Worm (Caenorhabditis elegans) whole organism, L4 larva: ENCODE data around the gene ZK666.12.

Experiments used
- F44E2.7 ChIP-seq: fragments of 200-800 bp; sonication (Bioruptor generic); IDR thresholded peaks from 2 replicates; pipeline ENCODE4 v2.1.2; 2022; ENCODE audit warnings: missing genetic modification characterization, missing compliant biosample characterization
- F49E8.2 ChIP-seq: sonication (generic microtip); optimal IDR thresholded peaks from 2 replicates; lab custom pipeline; 2016; ENCODE audit warnings: missing compliant biosample characterization, mild to moderate bottlenecking, missing genetic modification characterization, borderline replicate concordance
- R02D3.7 ChIP-seq: fragments of 150-350 bp; sonication (generic microtip); optimal IDR thresholded peaks from 3 replicates; lab custom pipeline; 2014; ENCODE audit warnings: missing biosample characterization, missing genetic modification characterization
- T20F7.1 ChIP-seq: fragments of 200-800 bp; sonication (Bioruptor generic); optimal IDR thresholded peaks from 2 replicates; lab custom pipeline; 2018; ENCODE audit warnings: mild to moderate bottlenecking, missing genetic modification characterization, missing compliant biosample characterization
- T26A8.4 ChIP-seq: fragments of 200-800 bp; sonication (Bioruptor generic); IDR thresholded peaks from 2 replicates; pipeline ENCODE4 v1.3.6; 2022; ENCODE audit warnings: missing genetic modification characterization, missing compliant biosample characterization
- ZK337.2 ChIP-seq: fragments of 200-800 bp; sonication (Bioruptor generic); IDR thresholded peaks from 2 replicates; pipeline ENCODE4 v1.3.6; 2022; ENCODE audit warnings: missing genetic modification reagents, missing genetic modification characterization, missing compliant biosample characterization
- ZK546.5 ChIP-seq, 2 experiments: sonication (generic microtip); optimal IDR thresholded peaks; 2 replicates each; lab custom pipeline; 2017; ENCODE audit warnings: missing biosample characterization in 2 of 2, missing genetic modification characterization in 2 of 2
- aha-1 ChIP-seq: fragments of 150-350 bp; peaks from one replicate; lab custom pipeline; 2014; ENCODE audit warnings: missing biosample characterization, missing genetic modification characterization
- arid-1 ChIP-seq: fragments of 200-800 bp; sonication (Bioruptor generic); conservative IDR thresholded peaks from 2 replicates; pipeline ENCODE4 v1.3.6; 2022; ENCODE audit warnings: missing genetic modification reagents, missing genetic modification characterization, missing compliant biosample characterization
- ceh-20 ChIP-seq: fragments of 200-800 bp; sonication (Bioruptor generic); IDR thresholded peaks from 2 replicates; pipeline ENCODE4 v1.3.6; 2022; ENCODE audit warnings: missing genetic modification reagents, missing genetic modification characterization, missing compliant biosample characterization
- ceh-28 ChIP-seq: fragments of 150-350 bp; optimal IDR thresholded peaks from 2 replicates; lab custom pipeline; 2014; ENCODE audit warnings: missing biosample characterization, missing genetic modification reagents, missing genetic modification characterization
- ceh-62 ChIP-seq: sonication (generic microtip); optimal IDR thresholded peaks from 2 replicates; lab custom pipeline; 2017; ENCODE audit warnings: missing biosample characterization, missing genetic modification characterization
- ces-1 ChIP-seq: fragments of 150-350 bp; sonication (generic microtip); optimal IDR thresholded peaks from 4 replicates; lab custom pipeline; 2014; ENCODE audit warnings: missing biosample characterization, missing genetic modification reagents, missing genetic modification characterization
- ctbp-1 ChIP-seq: fragments of 200-800 bp; sonication (Bioruptor generic); IDR thresholded peaks from 2 replicates; pipeline ENCODE4 v1.3.6; 2022; ENCODE audit warnings: missing genetic modification reagents, missing genetic modification characterization, missing compliant biosample characterization
- daf-12 ChIP-seq: fragments of 150-350 bp; optimal IDR thresholded peaks from 2 replicates; lab custom pipeline; 2014; ENCODE audit warnings: missing biosample characterization, missing genetic modification reagents, missing genetic modification characterization
- daf-19 ChIP-seq: fragments of 200-800 bp; sonication (Bioruptor generic); conservative IDR thresholded peaks from 2 replicates; pipeline ENCODE4 v1.3.6; 2022; ENCODE audit warnings: missing genetic modification characterization, missing compliant biosample characterization
- dmd-8 ChIP-seq: fragments of 200-800 bp; sonication (Bioruptor generic); IDR thresholded peaks from 2 replicates; pipeline ENCODE4 v1.3.6; 2022; ENCODE audit warnings: missing genetic modification characterization, missing compliant biosample characterization
- dpl-1 ChIP-seq: fragments of 150-350 bp; optimal IDR thresholded peaks from 2 replicates; lab custom pipeline; 2014; ENCODE audit warnings: missing biosample characterization, missing genetic modification reagents, missing genetic modification characterization
- duxl-1 ChIP-seq: sonication (generic microtip); optimal IDR thresholded peaks from 2 replicates; lab custom pipeline; 2016; ENCODE audit warnings: mild to moderate bottlenecking, missing genetic modification characterization, moderate library complexity, missing compliant biosample characterization; ENCODE audit not compliant: poor library complexity
- egl-27 ChIP-seq: sonication (generic microtip); optimal IDR thresholded peaks from 3 replicates; lab custom pipeline; 2017; ENCODE audit warnings: missing biosample characterization, missing genetic modification reagents, missing genetic modification characterization
- fkh-10 ChIP-seq: fragments of 150-350 bp; optimal IDR thresholded peaks from 2 replicates; lab custom pipeline; 2014; ENCODE audit warnings: missing biosample characterization, missing genetic modification reagents, missing genetic modification characterization
- fos-1 ChIP-seq: fragments of 150-350 bp; optimal IDR thresholded peaks from 2 replicates; lab custom pipeline; 2014; ENCODE audit warnings: missing biosample characterization, missing genetic modification characterization
- hif-1 ChIP-seq, 2 experiments: sonication (generic microtip); optimal IDR thresholded peaks; 2 replicates each; lab custom pipeline; 2016 to 2017; ENCODE audit warnings: missing compliant biosample characterization in 2 of 2, missing genetic modification characterization in 2 of 2, missing genetic modification reagents in 2 of 2, missing genotype in 2 of 2, mild to moderate bottlenecking in 1 of 2
- hlh-30 ChIP-seq: sonication (generic microtip); optimal IDR thresholded peaks from 2 replicates; lab custom pipeline; 2017; ENCODE audit warnings: antibody characterized with exemption, mild to moderate bottlenecking, missing genetic modification characterization, missing compliant biosample characterization; ENCODE audit not compliant: insufficient read depth
- jun-1 ChIP-seq: fragments of 150-350 bp; optimal IDR thresholded peaks from 2 replicates; lab custom pipeline; 2014; ENCODE audit warnings: missing biosample characterization, missing genetic modification reagents, missing genetic modification characterization
- lim-7 ChIP-seq: fragments of 200-800 bp; sonication (Bioruptor generic); IDR thresholded peaks from 2 replicates; pipeline ENCODE4 v1.3.6; 2022; ENCODE audit warnings: missing genetic modification characterization, missing compliant biosample characterization
- lin-1 ChIP-seq: fragments of 200-800 bp; sonication (Bioruptor generic); IDR thresholded peaks from 2 replicates; pipeline ENCODE4 v1.3.6; 2022; ENCODE audit warnings: missing genetic modification reagents, missing genetic modification characterization, missing compliant biosample characterization
- lin-13 ChIP-seq: fragments of 150-350 bp; optimal IDR thresholded peaks from 2 replicates; lab custom pipeline; 2014; ENCODE audit warnings: missing biosample characterization, missing genetic modification reagents, missing genetic modification characterization
- lin-29 ChIP-seq: fragments of 200-800 bp; sonication (Bioruptor generic); IDR thresholded peaks from 2 replicates; pipeline ENCODE4 v1.3.6; 2022; ENCODE audit warnings: missing genetic modification reagents, missing genetic modification characterization, missing compliant biosample characterization
- lin-38 ChIP-seq: fragments of 200-800 bp; sonication (Bioruptor generic); IDR thresholded peaks from 2 replicates; pipeline ENCODE4 v1.3.6; 2022; ENCODE audit warnings: missing genetic modification reagents, missing genetic modification characterization, missing compliant biosample characterization
- lin-39 ChIP-seq: fragments of 150-350 bp; optimal IDR thresholded peaks from 2 replicates; lab custom pipeline; 2014; ENCODE audit warnings: missing biosample characterization, missing genetic modification reagents, missing genetic modification characterization
- lir-3 ChIP-seq: sonication (generic microtip); optimal IDR thresholded peaks from 2 replicates; lab custom pipeline; 2016; ENCODE audit warnings: mild to moderate bottlenecking, missing genetic modification characterization, missing compliant biosample characterization
- lsy-2 ChIP-seq, 2 experiments: fragments of 150-350 bp in 1 of 2; sonication (generic microtip) in 1 of 2; optimal IDR thresholded peaks; 2 replicates each; lab custom pipeline; 2014 to 2017; ENCODE audit warnings: missing biosample characterization in 2 of 2, missing genetic modification characterization in 2 of 2
- madf-5 ChIP-seq, 2 experiments: fragments of 200-800 bp; sonication (Bioruptor generic); IDR thresholded peaks; 2 replicates each; pipeline ENCODE4 v1.3.6; 2022; ENCODE audit warnings: missing compliant biosample characterization in 2 of 2, missing genetic modification characterization in 2 of 2
- mdt-29 ChIP-seq: fragments of 200-800 bp; sonication (Bioruptor generic); IDR thresholded peaks from 2 replicates; pipeline ENCODE4 v1.3.6; 2022; ENCODE audit warnings: missing genetic modification reagents, missing genetic modification characterization, missing compliant biosample characterization
- mxl-2 ChIP-seq: fragments of 200-800 bp; sonication (Bioruptor generic); conservative IDR thresholded peaks from 2 replicates; pipeline ENCODE4 v1.3.6; 2022; ENCODE audit warnings: missing genetic modification reagents, missing genetic modification characterization, missing compliant biosample characterization
- nhr-25 ChIP-seq: sonication (generic microtip); optimal IDR thresholded peaks from 2 replicates; lab custom pipeline; 2017; ENCODE audit warnings: missing genetic modification characterization, mild to moderate bottlenecking, missing compliant biosample characterization, antibody characterized with exemption, moderate library complexity, borderline replicate concordance; ENCODE audit not compliant: insufficient read depth
- nhr-42 ChIP-seq: fragments of 200-800 bp; sonication (Bioruptor generic); IDR thresholded peaks from 2 replicates; pipeline ENCODE4 v1.3.6; 2022; ENCODE audit warnings: missing genetic modification characterization, missing compliant biosample characterization
- nhr-76 ChIP-seq: fragments of 150-350 bp; optimal IDR thresholded peaks from 2 replicates; lab custom pipeline; 2014; ENCODE audit warnings: missing biosample characterization, missing genetic modification characterization
- nhr-77 ChIP-seq: fragments of 150-350 bp; optimal IDR thresholded peaks from 2 replicates; lab custom pipeline; 2014; ENCODE audit warnings: missing biosample characterization, missing genetic modification characterization
- sdz-12 ChIP-seq: fragments of 200-800 bp; sonication (Bioruptor generic); optimal IDR thresholded peaks from 2 replicates; lab custom pipeline; 2018; ENCODE audit warnings: mild to moderate bottlenecking, missing genetic modification characterization, missing compliant biosample characterization
- set-16 ChIP-seq: fragments of 200-800 bp; sonication (Bioruptor generic); IDR thresholded peaks from 2 replicates; pipeline ENCODE4 v1.3.6; 2022; ENCODE audit warnings: missing genetic modification reagents, missing genetic modification characterization, missing compliant biosample characterization
- skn-1 ChIP-seq: fragments of 150-350 bp; optimal IDR thresholded peaks from 2 replicates; lab custom pipeline; 2014; ENCODE audit warnings: missing biosample characterization, missing genetic modification characterization
- snpc-1.2 ChIP-seq: fragments of 200-800 bp; sonication (Bioruptor generic); IDR thresholded peaks from 2 replicates; pipeline ENCODE4 v1.3.6; 2022; ENCODE audit warnings: missing genetic modification reagents, missing genetic modification characterization, missing compliant biosample characterization
- tag-97 ChIP-seq: fragments of 200-800 bp; sonication (Bioruptor generic); IDR thresholded peaks from 2 replicates; pipeline ENCODE4 v1.3.6; 2022; ENCODE audit warnings: missing genetic modification characterization, missing compliant biosample characterization
- unc-39 ChIP-seq: sonication (generic microtip); optimal IDR thresholded peaks from 2 replicates; lab custom pipeline; 2017; ENCODE audit warnings: missing biosample characterization, missing genetic modification characterization
- unc-62 ChIP-seq, 3 experiments: fragments of 150-350 bp in 1 of 3; sonication (generic microtip); optimal IDR thresholded peaks in 2 of 3; peaks in 1 of 3; 1 replicate in 1 of 3; 2 replicates in 2 of 3; lab custom pipeline; 2014 to 2017; ENCODE audit warnings: missing biosample characterization in 3 of 3, missing genetic modification characterization in 3 of 3, missing genetic modification reagents in 3 of 3, missing genotype in 1 of 3
- vab-7 ChIP-seq: fragments of 200-800 bp; sonication (Bioruptor generic); IDR thresholded peaks from 2 replicates; pipeline ENCODE4 v1.3.6; 2022; ENCODE audit warnings: missing genetic modification reagents, missing genetic modification characterization, missing compliant biosample characterization
- ztf-11 ChIP-seq: fragments of 150-350 bp; optimal IDR thresholded peaks from 2 replicates; lab custom pipeline; 2014; ENCODE audit warnings: missing biosample characterization, missing genetic modification characterization

The ZK666.12 gene

ce11 chrII:10501578-10501977, 5.6 kb downstream of the ZK666.12 start (continued):
- TF ChIP-seq sdz-12 (GFP tag; lab: Kevin White, UChicago) (no peak), daf-19 (GFP tag; lab: Robert Waterston, UW) (no peak), lin-39 (tag; lab: Kevin White, UChicago) (no peak), ceh-28 (tag; lab: Kevin White, UChicago) (no peak), nhr-25 (tag; lab: Kevin White, UChicago) (peak; percentile 77), ZK546.5 (tag; optimal IDR thresholded peaks at IDR 0.05; lab: Kevin White, UChicago) (no peak), unc-62 (GFP tag; optimal IDR thresholded peaks at IDR 0.05 in 1 of 2; lab: Kevin White, UChicago) (peak in 1 of 2 experiments; percentile 75), unc-62 (tag; optimal IDR thresholded peaks at IDR 0.05; lab: Kevin White, UChicago) (no peak), lsy-2 (tag; optimal IDR thresholded peaks at IDR 0.05; lab: Kevin White, UChicago) (peak; percentile 44 to 52), lim-7 (GFP tag; lab: Robert Waterston, UW) (no peak), lin-13 (GFP tag; lab: Kevin White, UChicago) (no peak), nhr-42 (GFP tag; lab: Robert Waterston, UW) (0 out of 2 replicates have a peak, but pooled peaks have one; percentile 5), T26A8.4 (GFP tag; lab: Robert Waterston, UW) (no peak; the same call in 1 of the 2 replicates), madf-5 (GFP tag; IDR thresholded peaks at IDR 0.05; lab: Robert Waterston, UW) (no peak), daf-12 (no peak), dpl-1 (GFP tag; lab: Kevin White, UChicago) (no peak), nhr-76 (tag; lab: Kevin White, UChicago) (no peak), lin-1 (GFP tag; lab: Robert Waterston, UW) (no peak), fkh-10 (GFP tag; lab: Kevin White, UChicago) (peak; percentile 0), ces-1 (GFP tag; lab: Kevin White, UChicago) (no peak), vab-7 (no peak), lin-29 (no peak), lin-38 (GFP tag; lab: Robert Waterston, UW) (no peak), ZK337.2 (GFP tag; lab: Robert Waterston, UW) (no peak), mdt-29 (no peak), nhr-77 (peak; percentile 25), F44E2.7 (GFP tag; lab: Robert Waterston, UW) (no peak), lir-3 (no peak), T20F7.1 (GFP tag; lab: Kevin White, UChicago) (no peak), aha-1 (peak; percentile 92), dmd-8 (GFP tag; lab: Robert Waterston, UW) (0 out of 2 replicates have a peak, but pooled peaks have one; percentile 37), ceh-62 (no peak), ceh-20 (GFP tag; lab: Robert Waterston, UW) (no peak), egl-27 (tag; lab: Kevin White, UChicago) (no peak), hlh-30 (tag; lab: Kevin White, UChicago) (peak; percentile 87), hif-1 (tag; optimal IDR thresholded peaks at IDR 0.05; lab: Kevin White, UChicago) (peak in 1 of 2 experiments; percentile 38), fos-1 (tag; lab: Kevin White, UChicago) (no peak)

ce11 chrII:10502491-10503063, 6.6 kb downstream of the ZK666.12 start, which contains the start of gene myrf-1:
Gene myrf-1 (minus strand): TSS chrII:10502541.
- no peak; the same call in 1 of the 2 replicates for TF ChIP-seq mxl-2 (GFP tag; lab: Robert Waterston, UW)
- no peak for TF ChIP-seq tag-97 (GFP tag; lab: Robert Waterston, UW)
- TF ChIP-seq lim-7 (GFP tag; lab: Robert Waterston, UW) = 0 out of 2 replicates have a peak, but pooled peaks have one; percentile 46
- peak; percentile 91 for TF ChIP-seq ctbp-1 (GFP tag; lab: Robert Waterston, UW)
- TF ChIP-seq set-16 (GFP tag; lab: Robert Waterston, UW) = peak; percentile 100
- no peak for TF ChIP-seq daf-19 (GFP tag; lab: Robert Waterston, UW)
- no peak for TF ChIP-seq ztf-11
- peak; percentile 63 for TF ChIP-seq lin-38 (GFP tag; lab: Robert Waterston, UW)
- TF ChIP-seq skn-1 (tag; lab: Kevin White, UChicago) = no peak
- TF ChIP-seq fos-1 (tag; lab: Kevin White, UChicago) = no peak
- TF ChIP-seq F49E8.2 (tag; lab: Kevin White, UChicago) = no peak
- no peak for TF ChIP-seq unc-39 (tag; lab: Kevin White, UChicago)
- no peak for TF ChIP-seq duxl-1 (tag; lab: Kevin White, UChicago)
- no peak for TF ChIP-seq R02D3.7
- no peak for TF ChIP-seq snpc-1.2
- peak; percentile 90 for TF ChIP-seq hlh-30 (tag; lab: Kevin White, UChicago)
- peak; percentile 79 for TF ChIP-seq arid-1
- peak; percentile 99 for TF ChIP-seq aha-1
- TF ChIP-seq lin-39 (tag; lab: Kevin White, UChicago) = no peak
- TF ChIP-seq jun-1 (tag; lab: Kevin White, UChicago) = peak; percentile 58
